Worm (Caenorhabditis elegans) whole organism, midembryonic: ENCODE data around the gene F10C1.23.

Experiments used
- T22C8.4 ChIP-seq: fragments of 200-800 bp; sonication (Bioruptor generic); IDR thresholded peaks from 2 replicates; pipeline ENCODE4 v1.3.6; 2022; ENCODE audit warnings: missing genetic modification characterization, missing compliant biosample characterization
- cog-1 ChIP-seq: sonication (generic microtip); optimal IDR thresholded peaks from 2 replicates; lab custom pipeline; 2016; ENCODE audit warnings: missing genetic modification characterization, missing compliant biosample characterization
- flt-1 ChIP-seq: fragments of 200-800 bp; sonication (Bioruptor generic); IDR thresholded peaks from 2 replicates; pipeline ENCODE4 v1.3.6; 2022; ENCODE audit warnings: missing genetic modification characterization, missing compliant biosample characterization
- klf-2 ChIP-seq: fragments of 200-800 bp; sonication (Bioruptor generic); conservative IDR thresholded peaks from 2 replicates; pipeline ENCODE4 v1.3.6; 2022; ENCODE audit warnings: missing genetic modification reagents, missing genetic modification characterization, missing compliant biosample characterization
- med-1 ChIP-seq: sonication (generic microtip); optimal IDR thresholded peaks from 2 replicates; lab custom pipeline; 2017; ENCODE audit warnings: missing genetic modification characterization, mild to moderate bottlenecking, missing compliant biosample characterization, antibody characterized with exemption, missing genetic modification reagents; ENCODE audit not compliant: insufficient read depth
- ref-1 ChIP-seq: fragments of 200-800 bp; sonication (Bioruptor generic); conservative IDR thresholded peaks from 2 replicates; pipeline ENCODE4 v1.3.6; 2022; ENCODE audit warnings: missing genetic modification reagents, missing genetic modification characterization, missing compliant biosample characterization
- tab-1 ChIP-seq: fragments of 200-800 bp; sonication (Bioruptor generic); IDR thresholded peaks from 2 replicates; pipeline ENCODE4 v1.3.6; 2022; ENCODE audit warnings: missing genetic modification characterization, missing compliant biosample characterization
- ztf-23 ChIP-seq: fragments of 200-800 bp; sonication (Bioruptor generic); IDR thresholded peaks from 2 replicates; pipeline ENCODE4 v1.3.6; 2022; ENCODE audit warnings: missing genetic modification reagents, missing genetic modification characterization, missing compliant biosample characterization
- ztf-29 ChIP-seq: fragments of 200-800 bp; sonication (Bioruptor generic); IDR thresholded peaks from 2 replicates; pipeline ENCODE4 v1.3.6; 2022; ENCODE audit warnings: missing genetic modification reagents, missing genetic modification characterization, missing compliant biosample characterization

Gene F10C1.23

DNA sequence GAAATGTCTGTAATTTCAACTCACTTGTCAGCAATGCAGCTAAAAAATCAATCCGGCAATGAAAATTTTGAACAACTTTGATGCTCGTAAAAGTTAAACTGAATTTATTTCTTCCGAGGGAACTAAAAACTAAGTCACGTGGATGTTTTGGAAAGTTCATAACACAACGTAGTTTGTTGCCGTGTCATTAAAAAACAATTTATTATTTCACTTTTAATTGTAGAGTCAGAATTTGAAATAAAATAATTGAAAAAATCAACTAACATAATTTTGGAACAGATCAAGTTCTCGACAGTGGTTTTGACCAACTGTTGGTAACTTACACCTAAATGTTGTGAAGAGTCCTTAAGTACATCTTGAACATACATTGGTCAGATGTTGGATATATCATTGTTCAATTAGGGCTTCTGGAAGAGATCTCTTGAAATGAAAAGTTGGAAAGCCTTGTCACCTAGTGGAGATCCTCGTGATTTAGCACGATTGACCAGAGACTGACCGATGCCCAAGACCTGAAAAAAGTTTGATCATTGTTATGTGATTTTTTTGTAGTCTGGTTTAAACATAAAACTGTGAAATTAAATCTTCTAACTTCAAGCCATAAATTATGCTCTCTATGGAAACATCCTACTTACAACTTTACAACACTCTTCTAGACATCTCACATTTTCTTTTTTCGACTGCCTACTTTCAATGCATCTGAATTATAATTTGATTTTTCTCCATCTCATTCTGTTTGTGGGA, 27.3 kb upstream of the F10C1.23 start, which contains the start of the genes C18A3.7 and C18A3.11:
C18A3.7 (minus strand) TSS at position 101 of the 741 bp plus-strand sequence.
C18A3.11 (plus strand) TSS at position 691 of the 741 bp plus-strand sequence.
- TF ChIP-seq ref-1 (GFP tag; lab: Robert Waterston, UW) (no peak), ztf-23 (no peak)

- TF ChIP-seq med-1 (GFP tag; lab: Kevin White, UChicago) (no peak), ref-1 (GFP tag; lab: Robert Waterston, UW) (no peak), cog-1 (no peak), T22C8.4 (no peak), klf-2 (GFP tag; lab: Robert Waterston, UW) (no peak), ztf-29 (GFP tag; lab: Robert Waterston, UW) (no peak), ztf-23 (no peak), flt-1 (no peak), tab-1 (no peak)
Observed at ce11 chrII:5734883-5735282, 23.0 kb upstream of the F10C1.23 start.

ce11 chrII:5735744-5736143, 22.1 kb upstream of the F10C1.23 start:
- TF ChIP-seq med-1 (GFP tag; lab: Kevin White, UChicago) (no peak), klf-2 (GFP tag; lab: Robert Waterston, UW) (no peak), tab-1 (no peak)

DNA sequence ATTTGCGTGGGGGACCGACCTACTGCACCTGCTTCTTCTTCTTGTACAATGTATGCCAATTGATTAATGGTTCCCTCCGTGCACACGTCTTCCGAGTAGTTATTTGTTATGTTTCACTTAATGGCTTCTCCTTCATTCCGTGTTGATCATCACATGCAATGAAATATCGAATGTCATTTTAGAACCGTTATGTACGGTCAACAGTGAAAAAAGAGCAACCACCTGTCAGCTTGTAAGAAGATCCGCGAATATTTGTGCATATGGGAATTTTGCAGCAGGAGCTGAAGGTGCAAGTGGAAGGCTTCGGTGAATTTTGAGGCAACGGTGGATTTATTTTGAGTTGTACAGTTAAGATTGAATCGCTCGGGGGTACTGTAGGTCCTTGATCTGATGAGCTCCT, 21.2 kb upstream of the F10C1.23 start:
- no peak for TF ChIP-seq T22C8.4
- TF ChIP-seq tab-1: no peak

ce11 chrII:5738795-5739194, 19.0 kb upstream of the F10C1.23 start, which contains the start of gene hlh-14:
Gene hlh-14 (minus strand): TSS chrII:5738895.
- TF ChIP-seq flt-1: no peak
- TF ChIP-seq klf-2 (GFP tag; lab: Robert Waterston, UW): no peak
- TF ChIP-seq ztf-23: no peak
- TF ChIP-seq T22C8.4: no peak
- TF ChIP-seq med-1 (GFP tag; lab: Kevin White, UChicago): no peak
- TF ChIP-seq ztf-29 (GFP tag; lab: Robert Waterston, UW): no peak
- TF ChIP-seq cog-1: no peak
- TF ChIP-seq tab-1: no peak
- no peak for TF ChIP-seq ref-1 (GFP tag; lab: Robert Waterston, UW)

DNA sequence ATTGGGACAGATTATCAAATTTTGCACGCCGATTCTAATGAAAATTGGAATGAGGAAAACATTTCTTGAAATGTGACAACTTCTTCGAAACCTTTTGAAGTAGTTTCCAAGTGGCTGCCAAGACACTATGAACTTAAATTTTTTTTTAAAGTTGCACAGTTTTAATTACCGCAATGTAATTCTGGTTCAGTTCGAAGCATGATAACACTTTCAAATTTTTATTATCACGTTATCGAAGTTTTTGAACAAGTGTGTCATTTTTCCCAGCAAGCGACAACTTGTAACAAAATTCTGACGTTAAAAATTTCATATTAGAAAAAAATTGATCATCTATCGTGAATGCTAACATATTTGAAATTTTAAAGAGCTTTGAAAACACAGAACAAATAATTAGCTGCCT, 15.1 kb upstream of the F10C1.23 start:
- TF ChIP-seq ztf-29 (GFP tag; lab: Robert Waterston, UW) (no peak), cog-1 (no peak), ref-1 (GFP tag; lab: Robert Waterston, UW) (no peak), klf-2 (GFP tag; lab: Robert Waterston, UW) (no peak), ztf-23 (no peak), med-1 (GFP tag; lab: Kevin White, UChicago) (no peak), T22C8.4 (no peak), flt-1 (no peak), tab-1 (no peak)

DNA sequence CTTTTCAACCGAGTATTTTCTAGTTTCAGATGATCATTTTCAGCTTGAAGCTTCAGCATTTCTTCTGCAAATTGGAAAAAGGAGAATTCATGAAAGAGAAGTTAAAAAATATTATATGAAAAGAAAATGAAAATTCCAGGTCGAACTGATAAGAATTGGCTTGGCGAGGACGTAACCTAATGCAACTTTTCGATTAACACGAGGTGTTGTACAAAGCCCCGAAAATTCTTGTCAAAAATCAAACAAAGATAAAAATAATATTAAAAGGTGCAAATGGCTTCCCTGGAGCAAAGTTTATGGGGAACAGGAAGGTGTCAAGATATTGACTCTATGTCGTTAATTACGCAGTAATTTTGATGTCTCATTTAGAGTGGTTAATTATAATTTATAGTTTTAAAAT, 13.5 kb upstream of the F10C1.23 start:
- no peak for TF ChIP-seq cog-1
- TF ChIP-seq tab-1: no peak
- TF ChIP-seq ztf-29 (GFP tag; lab: Robert Waterston, UW): no peak
- TF ChIP-seq ref-1 (GFP tag; lab: Robert Waterston, UW): no peak
- TF ChIP-seq klf-2 (GFP tag; lab: Robert Waterston, UW): no peak
- TF ChIP-seq ztf-23: no peak
- TF ChIP-seq T22C8.4: no peak
- no peak for TF ChIP-seq med-1 (GFP tag; lab: Kevin White, UChicago)
- no peak for TF ChIP-seq flt-1

- TF ChIP-seq med-1 (GFP tag; lab: Kevin White, UChicago) (no peak), ztf-29 (GFP tag; lab: Robert Waterston, UW) (no peak), cog-1 (no peak), ref-1 (GFP tag; lab: Robert Waterston, UW) (no peak), ztf-23 (no peak), T22C8.4 (no peak), klf-2 (GFP tag; lab: Robert Waterston, UW) (no peak), flt-1 (no peak), tab-1 (no peak)
Observed at ce11 chrII:5745088-5745487, 12.8 kb upstream of the F10C1.23 start, which contains the start of gene F10C1.9. Gene F10C1.9 (minus strand): TSS chrII:5745284.

ce11 chrII:5747312-5747711, 10.5 kb upstream of the F10C1.23 start:
- TF ChIP-seq T22C8.4 (no peak), ref-1 (GFP tag; lab: Robert Waterston, UW) (no peak), tab-1 (no peak), med-1 (GFP tag; lab: Kevin White, UChicago) (no peak), ztf-29 (GFP tag; lab: Robert Waterston, UW) (no peak), flt-1 (no peak), klf-2 (GFP tag; lab: Robert Waterston, UW) (no peak), ztf-23 (no peak), cog-1 (no peak)

DNA sequence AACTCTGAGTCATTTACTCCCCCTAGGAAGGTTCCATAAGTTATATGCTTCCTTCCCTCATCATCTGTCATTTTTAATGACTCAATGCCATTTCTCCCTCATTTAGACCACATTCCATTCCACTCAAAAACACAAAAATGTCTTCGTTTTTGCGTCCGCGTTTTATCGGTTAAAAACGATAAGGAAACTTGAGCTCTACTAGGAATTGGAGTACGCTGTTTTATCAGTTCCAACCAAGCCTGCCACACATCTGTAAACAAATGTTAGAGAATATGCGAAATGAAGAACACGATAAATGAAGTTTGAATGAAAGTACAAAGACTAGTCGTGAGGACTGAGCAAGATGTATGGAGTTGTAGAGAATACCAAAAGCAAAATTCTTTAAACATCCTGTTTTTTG, 9.4 kb upstream of the F10C1.23 start:
- TF ChIP-seq ztf-23 (no peak), klf-2 (GFP tag; lab: Robert Waterston, UW) (no peak), cog-1 (no peak), flt-1 (no peak), tab-1 (no peak), med-1 (GFP tag; lab: Kevin White, UChicago) (no peak), T22C8.4 (no peak), ztf-29 (GFP tag; lab: Robert Waterston, UW) (no peak), ref-1 (GFP tag; lab: Robert Waterston, UW) (no peak)
